Worm (Caenorhabditis elegans): ENCODE data around the gene pho-5.

ce11 chrIII:7304961-7305648, 19.4 kb upstream of the pho-5 start:
- no peak for TF ChIP-seq skn-1 (tag; optimal IDR thresholded peaks at IDR 0.05)
- TF ChIP-seq ama-1 (optimal IDR thresholded peaks at IDR 0.05) = no peak
- TF ChIP-seq Y75B8A.6 (GFP tag; IDR thresholded peaks at IDR 0.05) = no peak

Measured in whole organism, L4 larva.